Worm (Caenorhabditis elegans): ENCODE measurements around the gene scl-8.
A peak's percentile ranks its signal among the peaks of the same experiment; 100 is the strongest.

ce11 chrIV:13093677-13094076 is 22.1 kb downstream of the scl-8 start, which contains the start of the genes prcc-1 and C39E9.12:
- TF ChIP-seq nhr-25 (tag; optimal IDR thresholded peaks at IDR 0.05), result peak; percentile 58
- no peak for TF ChIP-seq ceh-9 (tag; optimal IDR thresholded peaks at IDR 0.05)
- no peak for TF ChIP-seq mdl-1 (tag; optimal IDR thresholded peaks at IDR 0.05)
- no peak for TF ChIP-seq elt-3 (tag; optimal IDR thresholded peaks at IDR 0.05)
- TF ChIP-seq unc-62 (GFP tag; optimal IDR thresholded peaks at IDR 0.05), result no peak
- TF ChIP-seq sea-2 (GFP tag; optimal IDR thresholded peaks at IDR 0.05), result no peak
- TF ChIP-seq nfya-1 (tag; optimal IDR thresholded peaks at IDR 0.05; ENCODE audit: insufficient read depth), result no peak
- TF ChIP-seq ceh-82 (tag; optimal IDR thresholded peaks at IDR 0.05), result no peak
- peak; percentile 16 for TF ChIP-seq R02D3.7 (tag; optimal IDR thresholded peaks at IDR 0.05)
- TF ChIP-seq unc-39 (tag; optimal IDR thresholded peaks at IDR 0.05), result no peak
- TF ChIP-seq ama-1 (optimal IDR thresholded peaks at IDR 0.05), result no peak
- no peak for TF ChIP-seq ceh-16 (tag; optimal IDR thresholded peaks at IDR 0.05)
- no peak for TF ChIP-seq nhr-237 (tag; optimal IDR thresholded peaks at IDR 0.05)
- no peak for TF ChIP-seq nhr-76 (tag; optimal IDR thresholded peaks at IDR 0.05)

Measured in whole organism, L3 larva.